Worm (Caenorhabditis elegans): ENCODE measurements around the gene H03G16.1.

H03G16.1 gene

DNA sequence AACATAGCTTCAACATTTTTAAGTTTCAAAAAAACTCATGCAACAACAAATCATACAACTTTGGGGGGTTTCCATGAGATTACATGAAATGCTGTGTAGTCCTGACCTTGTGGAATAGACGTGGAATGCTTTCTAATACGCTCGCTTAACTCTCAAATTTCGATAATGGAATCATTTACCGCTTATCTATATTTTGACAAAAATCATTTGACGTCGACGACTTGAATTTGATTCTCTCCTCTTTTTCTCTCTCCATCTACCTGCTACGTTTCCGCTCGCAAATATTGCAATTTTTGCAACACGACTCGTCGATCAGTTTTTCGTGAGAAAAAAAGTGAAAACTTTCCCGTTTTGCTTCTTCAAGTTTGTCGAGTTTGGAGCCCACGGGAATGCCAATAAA lies 35.4 kb downstream of the H03G16.1 start, which contains the start of gene flr-4:
TSS of gene flr-4 (plus strand) at position 275 of the 400 bp plus-strand sequence.
- no peak for TF ChIP-seq arid-1 (GFP tag; conservative IDR thresholded peaks at IDR 0.05)
- no peak for TF ChIP-seq Y105C5A.15 (GFP tag; IDR thresholded peaks at IDR 0.05)
- TF ChIP-seq duxl-1 (tag; optimal IDR thresholded peaks at IDR 0.05; ENCODE audit: poor library complexity): no peak
- TF ChIP-seq daf-16 (GFP tag; optimal IDR thresholded peaks at IDR 0.05): no peak
- TF ChIP-seq daf-16 (tag; optimal IDR thresholded peaks at IDR 0.05): peak; percentile 33
- TF ChIP-seq php-3 (GFP tag; IDR thresholded peaks at IDR 0.05): no peak
- TF ChIP-seq lim-7 (GFP tag; IDR thresholded peaks at IDR 0.05): no peak
- TF ChIP-seq dve-1 (tag; optimal IDR thresholded peaks at IDR 0.05; ENCODE audit: insufficient read depth): peak; percentile 28
- TF ChIP-seq daf-19 (GFP tag; conservative IDR thresholded peaks at IDR 0.05): no peak
- TF ChIP-seq hif-1 (tag; optimal IDR thresholded peaks at IDR 0.05): no peak
- TF ChIP-seq lsy-2 (tag; optimal IDR thresholded peaks at IDR 0.05): no peak
- TF ChIP-seq T20F7.1 (GFP tag; optimal IDR thresholded peaks at IDR 0.05): no peak
- no peak for TF ChIP-seq mdl-1 (tag; optimal IDR thresholded peaks at IDR 0.05)
- TF ChIP-seq spr-3 (GFP tag; optimal IDR thresholded peaks at IDR 0.05): no peak
- TF ChIP-seq hlh-11 (tag; optimal IDR thresholded peaks at IDR 0.05): peak; percentile 16
- TF ChIP-seq nhr-111 (GFP tag; optimal IDR thresholded peaks at IDR 0.05): no peak
- peak; percentile 20 for TF ChIP-seq hlh-30 (tag; optimal IDR thresholded peaks at IDR 0.05; ENCODE audit: insufficient read depth)
- peak; percentile 17 for TF ChIP-seq nhr-77 (tag; optimal IDR thresholded peaks at IDR 0.05)
- no peak for TF ChIP-seq vab-7 (GFP tag; IDR thresholded peaks at IDR 0.05)
- no peak for TF ChIP-seq jun-1 (tag; optimal IDR thresholded peaks at IDR 0.05)
- no peak for TF ChIP-seq mxl-2 (GFP tag; conservative IDR thresholded peaks at IDR 0.05)
- no peak for TF ChIP-seq nhr-11 (tag; optimal IDR thresholded peaks at IDR 0.05)
- TF ChIP-seq ZK546.5 (tag; optimal IDR thresholded peaks at IDR 0.05): no peak
- TF ChIP-seq nhr-42 (GFP tag; IDR thresholded peaks at IDR 0.05): no peak
- TF ChIP-seq aha-1 (tag): no peak
- TF ChIP-seq nhr-28 (tag; optimal IDR thresholded peaks at IDR 0.05): peak; percentile 54
- TF ChIP-seq pqm-1 (tag; optimal IDR thresholded peaks at IDR 0.05): peak; percentile 62
- no peak for TF ChIP-seq nhr-102 (tag; optimal IDR thresholded peaks at IDR 0.05)
- TF ChIP-seq snpc-4 (tag; optimal IDR thresholded peaks at IDR 0.05): no peak
- TF ChIP-seq dmd-8 (GFP tag; IDR thresholded peaks at IDR 0.05): no peak
- TF ChIP-seq dmd-6 (GFP tag; IDR thresholded peaks at IDR 0.05): peak; percentile 81
- no peak for TF ChIP-seq ceh-44 (GFP tag; IDR thresholded peaks at IDR 0.05)
- no peak for TF ChIP-seq mep-1 (tag; optimal IDR thresholded peaks at IDR 0.05)

DNA sequence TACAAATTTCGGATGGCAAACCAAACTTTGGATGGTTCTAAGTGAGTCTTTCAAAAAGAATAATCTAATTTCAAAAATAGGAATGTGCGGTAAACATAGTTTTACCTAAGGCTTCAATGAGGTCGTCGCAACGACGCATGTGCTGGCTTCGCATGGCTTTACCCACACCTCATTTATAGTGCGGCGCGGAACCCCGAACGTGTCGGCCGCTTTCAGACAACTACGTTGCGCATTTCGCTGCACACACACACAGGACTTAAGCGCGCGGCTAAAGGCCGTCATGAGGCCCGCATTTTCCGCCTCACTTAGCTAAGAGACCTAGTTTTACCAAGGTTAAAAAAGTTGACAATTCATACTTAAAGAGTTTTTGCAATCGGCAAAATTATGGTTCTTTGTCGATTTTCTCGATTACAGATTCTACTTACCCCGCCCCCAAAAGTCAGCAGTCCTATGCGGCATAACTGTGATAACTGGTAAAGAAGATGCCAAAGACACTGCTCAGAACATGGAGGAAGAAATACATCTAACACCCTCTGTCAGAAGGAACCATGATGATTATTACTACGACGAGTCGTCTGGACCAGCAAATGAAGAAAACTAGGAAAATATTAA lies 39.2 kb downstream of the H03G16.1 start:
- TF ChIP-seq mxl-3 (GFP tag; optimal IDR thresholded peaks at IDR 0.05) (no peak), nhr-28 (tag; optimal IDR thresholded peaks at IDR 0.05) (no peak), T20F7.1 (GFP tag; optimal IDR thresholded peaks at IDR 0.05) (no peak), attf-4 (tag; optimal IDR thresholded peaks at IDR 0.05) (no peak), F10B5.3 (tag; optimal IDR thresholded peaks at IDR 0.05) (no peak), fkh-10 (GFP tag; optimal IDR thresholded peaks at IDR 0.05) (no peak), unc-39 (tag; optimal IDR thresholded peaks at IDR 0.05) (no peak), snpc-4 (tag; optimal IDR thresholded peaks at IDR 0.05) (peak; percentile 5), nhr-48 (tag; optimal IDR thresholded peaks at IDR 0.05) (no peak), dmd-9 (GFP tag; IDR thresholded peaks at IDR 0.05) (no peak), unc-62 (GFP tag; optimal IDR thresholded peaks at IDR 0.05 in 1 of 2) (peak in 1 of 2 experiments; percentile 74), unc-62 (tag; optimal IDR thresholded peaks at IDR 0.05) (no peak), ceh-20 (GFP tag; IDR thresholded peaks at IDR 0.05) (no peak), aha-1 (tag) (peak; percentile 67)

All from whole organism, L4 larva.